Fruit fly (Drosophila melanogaster) Kc167 (cell line): ENCODE data around the gene CG5225.
"Not testable (repeated sequence)": the region's sequence is repeated elsewhere in the genome, so short reads cannot be mapped to it uniquely, and the experiment has no call there.

Source experiments
- Myc ChIP-seq: fragments of >200 bp; optimal IDR thresholded peaks from 2 replicates; lab custom pipeline; 2017; ENCODE audit warnings: missing external identifiers
- Sin3A ChIP-seq: fragments of >200 bp; optimal IDR thresholded peaks from 2 replicates; lab custom pipeline; 2018; ENCODE audit warnings: missing external identifiers
- h ChIP-seq: fragments of >200 bp; optimal IDR thresholded peaks from 3 replicates; lab custom pipeline; 2018; ENCODE audit warnings: missing external identifiers
- insv ChIP-seq: fragments of >200 bp; optimal IDR thresholded peaks from 3 replicates; lab custom pipeline; 2018; ENCODE audit warnings: missing external identifiers
- psq ChIP-seq: fragments of >200 bp; optimal IDR thresholded peaks from 2 replicates; lab custom pipeline; 2017; ENCODE audit warnings: missing external identifiers
- ttk ChIP-seq: sonication (Bioruptor generic); optimal IDR thresholded peaks from 2 replicates; lab custom pipeline; 2017; ENCODE audit warnings: missing external identifiers

Gene CG5225

DNA sequence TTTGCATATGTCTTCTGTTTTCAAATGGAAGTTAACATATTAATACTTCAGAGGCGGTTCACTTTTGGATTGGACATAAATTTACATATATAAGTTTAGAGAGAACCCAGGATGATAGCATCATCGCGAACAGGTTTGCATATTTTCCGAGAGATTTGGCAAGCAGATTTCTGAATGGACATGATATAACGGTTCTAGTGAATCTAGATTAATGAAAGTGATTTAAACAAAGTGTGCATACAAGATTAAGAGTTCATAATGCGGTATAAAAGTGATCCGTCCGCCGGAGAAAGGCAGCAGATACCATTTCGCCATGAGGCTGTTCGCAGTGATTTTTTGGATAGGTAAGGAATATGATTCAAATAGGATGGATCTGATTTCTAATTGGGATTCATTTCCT is at the start of gene CG5225:
TSS of gene CG5225 (plus strand) at position 301 of the 400 bp plus-strand sequence.
- no peak for TF ChIP-seq Sin3A (lab: Kevin White, UChicago)
- TF ChIP-seq insv (lab: Kevin White, UChicago): no peak
- no peak for TF ChIP-seq Myc (lab: Kevin White, UChicago)
- no peak for TF ChIP-seq h (lab: Kevin White, UChicago)

DNA sequence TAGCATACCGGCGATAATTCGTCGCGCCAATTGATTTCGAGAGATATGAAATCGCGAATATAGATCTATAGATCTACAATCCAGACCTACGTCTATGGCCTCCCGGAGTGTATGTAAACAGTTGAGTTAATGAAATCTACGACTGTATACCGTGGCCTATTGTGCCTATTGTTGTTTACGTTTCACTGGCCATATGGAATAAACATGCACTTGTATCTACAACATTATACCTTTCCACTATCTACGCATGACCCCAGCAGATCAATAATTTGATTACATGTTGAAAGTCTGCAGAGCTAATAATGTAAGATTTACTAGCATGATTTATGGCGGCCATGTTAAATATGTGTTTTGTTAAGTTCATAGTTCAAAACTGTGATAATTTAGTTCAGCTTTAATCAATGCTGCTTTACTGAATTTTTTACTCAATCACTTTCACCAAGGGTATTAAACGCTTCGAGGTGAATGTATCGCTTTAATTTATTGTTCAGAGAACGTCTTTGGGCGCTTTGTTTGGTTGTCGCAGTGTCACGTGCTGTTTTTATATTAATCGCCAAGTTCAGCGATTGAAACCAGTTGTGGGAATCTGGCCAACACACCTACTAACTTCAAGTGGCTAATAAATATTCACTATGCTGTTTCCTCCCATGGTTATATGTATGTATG is 47.4 kb upstream of the CG5225 start:
- TF ChIP-seq Myc (lab: Kevin White, UChicago) (no peak), insv (lab: Kevin White, UChicago) (no peak), ttk (lab: Kevin White, UChicago) (no peak), h (lab: Kevin White, UChicago) (no peak), Sin3A (lab: Kevin White, UChicago) (no peak), psq (lab: Kevin White, UChicago) (no peak)

DNA sequence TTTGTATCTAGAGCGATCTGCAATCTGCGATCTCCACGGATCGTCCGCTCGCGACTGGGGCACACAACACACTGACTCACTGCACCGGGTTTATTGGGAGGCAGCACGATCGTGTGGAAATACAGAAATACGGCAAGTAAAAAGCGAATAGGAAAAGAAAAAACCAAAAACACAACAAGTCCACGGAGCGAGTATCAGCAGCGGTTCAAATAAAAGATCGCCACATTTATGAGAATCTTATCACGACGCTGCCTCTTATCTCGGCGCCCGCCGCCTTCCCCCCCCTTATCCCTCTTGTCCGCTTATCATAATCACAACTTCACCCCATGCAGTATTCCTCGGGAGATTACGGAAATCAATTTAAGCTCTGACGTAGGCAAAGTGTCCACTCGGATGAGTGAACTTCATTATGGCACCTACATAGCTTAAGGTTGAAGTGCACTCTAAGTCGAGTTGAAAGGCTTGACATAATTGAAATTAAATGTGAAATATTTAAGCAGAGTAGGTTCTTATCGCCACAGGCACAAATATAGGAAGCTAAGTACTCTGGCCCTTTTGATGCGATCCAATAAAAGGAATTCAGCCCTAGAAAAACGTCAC is 46.3 kb upstream of the CG5225 start, which contains the start of gene AhcyL2:
TSS of gene AhcyL2 (minus strand) at position 51 of the 600 bp plus-strand sequence.
- TF ChIP-seq insv (lab: Kevin White, UChicago): no peak
- TF ChIP-seq ttk (lab: Kevin White, UChicago): no peak
- TF ChIP-seq psq (lab: Kevin White, UChicago): no peak
- no peak for TF ChIP-seq Sin3A (lab: Kevin White, UChicago)
- no peak for TF ChIP-seq Myc (lab: Kevin White, UChicago)
- TF ChIP-seq h (lab: Kevin White, UChicago): no peak

DNA sequence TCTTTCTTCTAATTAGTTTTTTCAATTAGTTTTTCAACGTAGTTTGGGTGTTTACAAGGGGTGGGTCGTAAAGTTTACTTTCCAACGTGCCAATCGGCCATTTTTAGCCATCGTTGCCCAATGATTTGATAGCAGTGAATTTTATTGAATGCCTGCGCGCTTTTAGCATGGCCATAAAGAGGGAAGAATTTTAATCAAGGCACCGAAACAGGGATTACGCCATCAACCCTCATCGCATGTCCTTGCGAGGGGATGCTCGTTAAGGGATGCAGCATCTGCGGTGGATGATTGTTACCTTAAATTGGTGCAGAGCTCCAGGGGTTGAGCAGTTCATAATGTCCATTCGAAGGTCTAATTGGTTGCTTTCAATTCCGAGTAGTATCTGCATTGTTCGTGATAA is 45.5 kb upstream of the CG5225 start:
- TF ChIP-seq Myc (lab: Kevin White, UChicago): no peak
- TF ChIP-seq h (lab: Kevin White, UChicago): no peak
- no peak for TF ChIP-seq insv (lab: Kevin White, UChicago)
- TF ChIP-seq Sin3A (lab: Kevin White, UChicago): no peak
- TF ChIP-seq psq (lab: Kevin White, UChicago): no peak
- no peak for TF ChIP-seq ttk (lab: Kevin White, UChicago)

DNA sequence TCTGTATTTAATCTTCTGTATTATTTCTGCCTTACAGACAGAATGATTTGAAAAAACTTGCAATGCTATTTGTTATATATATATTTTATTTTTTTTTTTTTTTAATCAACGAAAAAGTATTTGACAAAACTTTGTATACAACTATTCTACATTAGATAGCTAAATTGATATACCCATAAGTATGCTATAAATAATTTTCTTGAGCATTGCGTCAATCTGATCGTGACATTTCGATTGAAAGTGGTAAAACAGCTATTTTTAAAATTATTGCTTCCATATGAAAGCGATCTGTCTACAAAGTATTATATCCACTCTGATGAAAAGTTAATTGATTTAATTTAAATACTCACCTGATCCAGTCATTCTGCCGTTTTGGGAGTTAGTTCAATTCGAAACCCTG is 44.3 kb upstream of the CG5225 start:
- TF ChIP-seq Myc (lab: Kevin White, UChicago): no peak
- TF ChIP-seq Sin3A (lab: Kevin White, UChicago): no peak
- TF ChIP-seq psq (lab: Kevin White, UChicago): no peak
- no peak for TF ChIP-seq insv (lab: Kevin White, UChicago)
- no peak for TF ChIP-seq h (lab: Kevin White, UChicago)
- TF ChIP-seq ttk (lab: Kevin White, UChicago): no peak

DNA sequence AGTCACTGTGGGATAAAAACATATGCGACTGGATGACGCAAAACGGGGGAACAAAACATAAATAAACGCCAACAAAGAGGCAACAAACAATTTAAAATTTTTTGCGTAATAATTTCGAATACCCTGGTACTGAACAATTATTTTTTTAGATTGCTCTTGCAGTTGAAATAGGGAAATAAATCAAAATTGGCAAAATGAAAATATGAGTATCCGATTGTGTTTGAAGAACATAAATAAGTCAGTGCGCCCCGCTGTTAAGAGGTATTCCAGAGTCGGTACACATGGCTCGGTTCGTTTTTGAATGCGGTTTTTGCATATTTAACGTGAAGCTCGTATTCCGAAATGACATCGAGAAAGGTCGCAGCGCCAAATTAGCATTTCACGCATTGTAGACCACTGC is 42.9 kb upstream of the CG5225 start:
- TF ChIP-seq psq (lab: Kevin White, UChicago): no peak
- TF ChIP-seq h (lab: Kevin White, UChicago): no peak
- TF ChIP-seq Myc (lab: Kevin White, UChicago): no peak
- TF ChIP-seq Sin3A (lab: Kevin White, UChicago): no peak
- TF ChIP-seq ttk (lab: Kevin White, UChicago): no peak
- TF ChIP-seq insv (lab: Kevin White, UChicago): no peak

DNA sequence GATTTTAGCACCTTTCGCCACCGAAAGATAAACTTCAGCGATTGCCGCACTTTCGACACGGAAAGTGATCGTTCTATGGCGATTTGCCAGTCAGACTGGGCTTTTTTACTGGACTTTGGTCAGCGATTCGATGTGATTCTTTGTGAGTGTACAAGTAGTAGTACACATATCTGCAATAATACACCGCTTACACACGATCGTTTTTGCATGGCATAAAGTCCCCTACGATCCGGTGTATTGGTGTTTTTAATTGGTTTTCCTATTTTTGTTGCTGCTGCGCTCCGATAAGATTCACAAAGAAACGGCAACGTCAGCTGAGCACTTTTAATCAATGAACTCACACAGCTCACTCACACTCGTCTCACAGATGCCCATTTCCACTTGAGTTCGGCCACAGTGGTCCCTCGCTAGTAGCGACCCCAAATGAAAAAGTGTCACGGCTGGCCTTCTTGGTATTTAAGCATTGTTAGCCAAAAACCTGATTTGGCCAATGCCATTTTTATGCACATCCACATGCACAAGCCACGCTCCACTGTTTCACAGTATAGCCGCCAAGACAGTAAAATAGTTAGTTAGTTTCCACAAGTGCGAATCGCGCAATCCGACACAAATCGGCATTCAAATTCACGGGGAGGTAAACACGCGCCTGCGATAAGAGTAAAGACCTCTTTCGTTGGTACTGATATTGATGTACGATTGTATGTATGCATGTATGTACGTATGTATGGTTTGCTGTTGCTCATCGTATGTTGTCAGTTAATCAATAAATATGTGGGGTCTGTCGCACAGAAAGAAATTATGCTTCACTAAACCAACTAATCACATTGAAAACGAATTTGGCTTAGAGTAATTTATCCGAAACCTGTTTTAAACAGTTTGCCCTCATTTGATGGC is 42.1 kb upstream of the CG5225 start:
- no peak for TF ChIP-seq Sin3A (lab: Kevin White, UChicago)
- TF ChIP-seq ttk (lab: Kevin White, UChicago): no peak
- no peak for TF ChIP-seq psq (lab: Kevin White, UChicago)
- TF ChIP-seq Myc (lab: Kevin White, UChicago): no peak
- TF ChIP-seq insv (lab: Kevin White, UChicago): no peak
- TF ChIP-seq h (lab: Kevin White, UChicago): no peak

DNA sequence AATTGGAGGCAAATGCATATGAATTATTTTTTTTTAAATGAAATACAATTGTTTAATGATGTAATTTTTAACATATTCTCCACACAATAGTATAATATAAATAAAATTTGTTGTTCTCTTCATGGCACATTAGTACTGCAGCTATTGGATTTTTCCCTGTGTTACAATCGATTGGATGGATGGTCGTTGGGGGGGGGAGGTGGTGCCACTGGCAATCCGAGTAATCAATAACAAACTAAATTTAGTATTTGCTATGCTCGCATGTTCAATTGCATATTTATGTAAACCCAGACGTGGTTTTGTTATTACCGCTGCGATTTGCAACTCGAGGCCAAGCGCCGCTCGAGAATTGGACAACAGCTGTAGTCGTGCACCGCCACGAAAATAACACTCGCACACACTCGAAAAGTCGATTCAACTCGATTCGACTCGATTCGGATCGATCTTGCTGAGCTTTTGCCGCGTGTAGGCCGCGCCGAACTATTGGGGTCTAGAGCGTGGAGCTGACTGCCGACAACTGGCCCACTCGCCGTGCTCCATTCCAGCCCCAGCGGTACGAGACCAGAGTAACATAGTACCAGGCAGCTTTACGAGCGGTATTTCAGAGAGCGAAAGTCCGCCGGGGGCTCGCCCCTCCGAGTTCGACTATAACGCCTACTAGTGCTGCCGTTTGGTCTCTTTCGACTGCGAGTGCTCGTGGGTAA is 41.1 kb upstream of the CG5225 start, which contains the start of gene CG18622:
TSS of gene CG18622 (minus strand) at position 513 of the 704 bp plus-strand sequence.
- TF ChIP-seq h (lab: Kevin White, UChicago) (no peak), ttk (lab: Kevin White, UChicago) (no peak), psq (lab: Kevin White, UChicago) (no peak), insv (lab: Kevin White, UChicago) (no peak), Myc (lab: Kevin White, UChicago) (no peak), Sin3A (lab: Kevin White, UChicago) (no peak)

DNA sequence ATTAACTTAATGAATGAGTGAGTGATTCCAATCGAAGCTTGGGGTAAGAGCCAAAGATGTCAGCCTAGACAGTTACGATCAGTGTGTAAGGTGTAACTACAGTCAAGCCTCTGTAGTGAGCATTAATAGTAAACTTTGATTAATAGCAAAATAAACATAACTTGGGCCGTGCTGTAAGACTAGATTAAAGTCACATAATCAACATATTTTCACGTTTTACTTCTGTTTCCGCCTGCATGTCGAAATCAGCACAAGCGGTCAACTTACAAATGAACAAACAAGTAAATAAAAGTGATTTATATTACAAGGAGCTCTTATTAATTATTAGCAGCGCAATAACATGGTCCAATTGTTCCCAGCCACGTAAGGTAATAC is 40.6 kb upstream of the CG5225 start:
- TF ChIP-seq insv (lab: Kevin White, UChicago) (no peak), ttk (lab: Kevin White, UChicago) (no peak)

DNA sequence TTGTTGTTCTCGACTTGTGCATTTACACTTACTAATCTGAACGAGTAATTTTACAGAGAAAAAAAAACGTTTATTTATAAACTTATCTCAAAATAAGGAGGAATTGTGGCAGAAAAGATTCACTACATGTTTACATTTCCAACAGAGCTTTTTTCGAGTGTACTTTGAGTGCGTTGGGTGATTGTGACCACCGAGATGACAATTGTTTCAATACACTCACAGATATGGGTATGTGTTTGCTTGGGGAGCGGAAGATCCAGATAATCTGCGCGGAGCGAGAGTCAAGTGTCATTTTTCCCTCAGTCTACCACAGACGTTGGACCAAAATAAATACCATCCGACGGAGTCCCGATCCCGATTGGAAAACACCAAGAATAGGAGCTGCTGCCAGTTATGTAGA is 40.0 kb upstream of the CG5225 start, which contains the start of gene MESK4:
TSS of gene MESK4 (plus strand) at position 301 of the 400 bp plus-strand sequence.
- TF ChIP-seq ttk, h, Sin3A (lab: Kevin White, UChicago): not testable (repeated sequence)
